Fruit fly (Drosophila melanogaster): ENCODE data around the gene ng1.

Gene ng1

DNA sequence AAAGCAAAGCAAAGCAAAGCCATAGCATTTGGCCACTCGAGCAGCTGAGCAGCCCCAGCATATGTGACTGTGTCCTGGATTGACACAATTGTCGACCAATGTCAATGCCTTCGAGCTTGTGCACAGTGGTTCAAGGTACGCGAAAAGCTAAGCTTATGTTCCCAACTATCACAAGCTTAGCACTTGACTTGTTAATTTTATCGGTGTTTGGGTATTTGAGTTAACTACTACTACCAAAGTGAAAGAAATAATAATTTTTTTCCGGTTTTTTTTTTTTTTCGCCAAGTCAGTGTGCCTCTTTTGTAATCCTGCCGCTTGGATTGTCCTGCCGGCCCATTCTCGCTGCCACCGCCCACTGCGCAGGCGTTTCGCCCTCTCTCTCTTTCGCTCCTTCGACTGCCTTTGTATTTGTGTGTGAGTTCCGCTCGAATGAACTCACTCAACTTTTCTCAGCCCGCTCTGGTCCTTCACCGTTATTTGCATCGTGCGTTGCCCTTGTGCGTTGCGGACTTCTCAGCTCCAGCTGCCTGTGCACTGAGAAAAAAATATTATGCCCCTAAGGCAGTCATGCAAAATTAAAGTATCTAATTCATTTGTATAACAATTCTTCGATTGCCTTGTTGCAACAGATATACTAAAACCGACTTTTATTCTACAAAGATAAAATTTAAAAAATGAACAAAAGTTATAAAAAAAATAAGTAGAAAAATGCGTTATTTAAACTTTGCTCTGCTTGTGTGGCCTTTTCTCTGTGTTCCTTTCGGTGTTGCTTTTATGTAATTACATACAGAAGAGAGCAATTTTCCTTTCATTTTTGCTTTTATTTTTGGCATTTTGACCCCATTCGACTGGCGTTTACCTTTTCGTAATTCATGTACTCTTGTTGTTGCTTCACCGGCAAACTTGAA is 36.1 kb upstream of the ng1 start (continued):
- TF ChIP-seq jigr1 (GFP tag; IDR thresholded peaks at IDR 0.05): no peak; the same call in 2 of the 3 replicates
- TF ChIP-seq tin (GFP tag; optimal IDR thresholded peaks at IDR 0.05): peak; percentile 53
- no peak for TF ChIP-seq sna (GFP tag; IDR thresholded peaks at IDR 0.05; ENCODE audit: partially characterized antibody)
- TF ChIP-seq CG11456 (GFP tag; IDR thresholded peaks at IDR 0.05): peak; percentile 68; the same call in 2 of the 3 replicates
- peak; percentile 79 for TF ChIP-seq Hand (GFP tag; optimal IDR thresholded peaks at IDR 0.05)
- TF ChIP-seq Sox100B (GFP tag; optimal IDR thresholded peaks at IDR 0.05): peak; percentile 36
- peak; percentile 62 for TF ChIP-seq CG12219 (GFP tag; optimal IDR thresholded peaks at IDR 0.05)
- peak; percentile 52 for TF ChIP-seq CG17385 (GFP tag; optimal IDR thresholded peaks at IDR 0.05)
- TF ChIP-seq CG13287 (GFP tag; IDR thresholded peaks at IDR 0.05; ENCODE audit: partially characterized antibody): peak; percentile 26; the same call in 1 of the 2 replicates
- peak; percentile 72 for TF ChIP-seq CG15269 (tag; optimal IDR thresholded peaks at IDR 0.05)
- no peak for TF ChIP-seq Hmx (GFP tag; optimal IDR thresholded peaks at IDR 0.05)
- peak; percentile 20 for TF ChIP-seq B-H2 (GFP tag; optimal IDR thresholded peaks at IDR 0.05)
- TF ChIP-seq ftz-f1 (GFP tag; optimal IDR thresholded peaks at IDR 0.05): no peak
- TF ChIP-seq bab2 (GFP tag; optimal IDR thresholded peaks at IDR 0.05): peak; percentile 41
- no peak for TF ChIP-seq cad (GFP tag; optimal IDR thresholded peaks at IDR 0.05)
- TF ChIP-seq usp (GFP tag; optimal IDR thresholded peaks at IDR 0.05): no peak
- TF ChIP-seq Oli (tag; optimal IDR thresholded peaks at IDR 0.05): peak; percentile 60
- TF ChIP-seq HmgZ (tag; optimal IDR thresholded peaks at IDR 0.05): no peak
- peak; percentile 55 for TF ChIP-seq CG30403 (GFP tag; optimal IDR thresholded peaks at IDR 0.05)
- TF ChIP-seq Opbp (GFP tag; IDR thresholded peaks at IDR 0.05; ENCODE audit: partially characterized antibody): no peak
- TF ChIP-seq CG11398 (GFP tag; optimal IDR thresholded peaks at IDR 0.05): peak; percentile 52
- no peak for TF ChIP-seq BEAF-32 (GFP tag; optimal IDR thresholded peaks at IDR 0.05)
- TF ChIP-seq CG2116 (GFP tag; optimal IDR thresholded peaks at IDR 0.05): no peak
- no peak for TF ChIP-seq gcm (GFP tag; optimal IDR thresholded peaks at IDR 0.05)
- TF ChIP-seq CG9215 (GFP tag; IDR thresholded peaks at IDR 0.05): peak; percentile 50
- peak; percentile 17 for TF ChIP-seq wek (GFP tag; optimal IDR thresholded peaks at IDR 0.05)
- no peak for TF ChIP-seq knrl (GFP tag; IDR thresholded peaks at IDR 0.05; ENCODE audit: partially characterized antibody)
- peak; percentile 55 for TF ChIP-seq pho (GFP tag; optimal IDR thresholded peaks at IDR 0.05)
- TF ChIP-seq Antp (GFP tag; optimal IDR thresholded peaks at IDR 0.05): peak; percentile 81
- TF ChIP-seq NC2α (GFP tag; optimal IDR thresholded peaks at IDR 0.05): no peak
- no peak for TF ChIP-seq CG3726 (GFP tag; IDR thresholded peaks at IDR 0.05)
- TF ChIP-seq wor (GFP tag; IDR thresholded peaks at IDR 0.05): peak; percentile 36; the same call in 1 of the 2 replicates
- no peak for TF ChIP-seq CG10979 (tag; optimal IDR thresholded peaks at IDR 0.05)
- peak; percentile 43 for TF ChIP-seq grau (tag; optimal IDR thresholded peaks at IDR 0.05)
- TF ChIP-seq scrt (GFP tag; optimal IDR thresholded peaks at IDR 0.05): peak; percentile 62
- TF ChIP-seq E2f2 (GFP tag; IDR thresholded peaks at IDR 0.05): peak; percentile 57
- no peak for TF ChIP-seq Doc2 (GFP tag; IDR thresholded peaks at IDR 0.05)
- TF ChIP-seq pfk (GFP tag; optimal IDR thresholded peaks at IDR 0.05): no peak
- no peak for TF ChIP-seq lola (GFP tag; optimal IDR thresholded peaks at IDR 0.05)
- TF ChIP-seq Sin3A (optimal IDR thresholded peaks at IDR 0.05): no peak
- TF ChIP-seq Ravus (GFP tag; IDR thresholded peaks at IDR 0.05): peak; percentile 16
- no peak for TF ChIP-seq CG9797 (GFP tag; optimal IDR thresholded peaks at IDR 0.05)
- no peak for TF ChIP-seq CG3838 (GFP tag; optimal IDR thresholded peaks at IDR 0.05)
- TF ChIP-seq croc (GFP tag; conservative IDR thresholded peaks at IDR 0.05): peak; percentile 14; the same call in 1 of the 3 replicates
- TF ChIP-seq CG4360 (GFP tag; IDR thresholded peaks at IDR 0.05): no peak
- TF ChIP-seq MESR4 (GFP tag; optimal IDR thresholded peaks at IDR 0.05): no peak
- TF ChIP-seq Optix (GFP tag; IDR thresholded peaks at IDR 0.05): peak; percentile 72
- no peak for TF ChIP-seq fru (optimal IDR thresholded peaks at IDR 0.05)
- no peak for TF ChIP-seq CG17912 (GFP tag; optimal IDR thresholded peaks at IDR 0.05)

Data from whole organism, embryonic.